Worm (Caenorhabditis elegans) whole organism, mixed stage, embryonic: Measurements from ENCODE around the gene sre-45.

Source experiments
- M03D4.4 ChIP-seq: sonication (generic microtip); optimal IDR thresholded peaks from 2 replicates; lab custom pipeline; 2017; ENCODE audit warnings: mild to moderate bottlenecking, missing genetic modification characterization, missing compliant biosample characterization
- bed-3 ChIP-seq: fragments of 200-800 bp; sonication (Bioruptor generic); optimal IDR thresholded peaks from 3 replicates; lab custom pipeline; 2018; ENCODE audit warnings: mild to moderate bottlenecking, missing genetic modification characterization, moderate library complexity, missing compliant biosample characterization
- blmp-1 ChIP-seq: fragments of 150-350 bp; optimal IDR thresholded peaks from 2 replicates; lab custom pipeline; 2014; ENCODE audit warnings: missing biosample characterization, missing genetic modification characterization
- ceh-39 ChIP-seq: fragments of 150-350 bp; optimal IDR thresholded peaks from 2 replicates; lab custom pipeline; 2014; ENCODE audit warnings: missing biosample characterization, missing genetic modification characterization
- ceh-43 ChIP-seq: fragments of 200-800 bp; sonication (Bioruptor generic); optimal IDR thresholded peaks from 2 replicates; lab custom pipeline; 2018; ENCODE audit warnings: mild to moderate bottlenecking, missing genetic modification characterization, moderate library complexity, missing compliant biosample characterization
- ceh-83 ChIP-seq: fragments of 200-800 bp; sonication (Bioruptor generic); optimal IDR thresholded peaks from 2 replicates; lab custom pipeline; 2018; ENCODE audit warnings: mild to moderate bottlenecking, missing genetic modification characterization, missing compliant biosample characterization
- ces-1 ChIP-seq: fragments of 150-350 bp; optimal IDR thresholded peaks from 2 replicates; lab custom pipeline; 2014; ENCODE audit warnings: missing biosample characterization, missing genetic modification reagents, missing genetic modification characterization
- cnd-1 ChIP-seq: fragments of 200-800 bp; sonication (Bioruptor generic); optimal IDR thresholded peaks from 2 replicates; lab custom pipeline; 2018; ENCODE audit warnings: mild to moderate bottlenecking, missing genetic modification characterization, missing compliant biosample characterization
- drap-1 ChIP-seq: fragments of 200-800 bp; sonication (Bioruptor generic); optimal IDR thresholded peaks from 3 replicates; lab custom pipeline; 2018; ENCODE audit warnings: mild to moderate bottlenecking, missing genetic modification characterization, missing compliant biosample characterization
- elt-1 ChIP-seq: sonication (generic microtip); optimal IDR thresholded peaks from 2 replicates; lab custom pipeline; 2017; ENCODE audit warnings: missing genetic modification characterization, mild to moderate bottlenecking, missing compliant biosample characterization, antibody characterized with exemption, moderate library complexity, borderline replicate concordance; ENCODE audit not compliant: insufficient read depth
- flh-1 ChIP-seq: fragments of 200-800 bp; sonication (Bioruptor generic); optimal IDR thresholded peaks from 2 replicates; lab custom pipeline; 2018; ENCODE audit warnings: mild to moderate bottlenecking, missing genetic modification characterization, moderate library complexity, missing compliant biosample characterization
- ham-2 ChIP-seq: fragments of 200-800 bp; sonication (Bioruptor generic); optimal IDR thresholded peaks from 2 replicates; lab custom pipeline; 2018; ENCODE audit warnings: mild to moderate bottlenecking, missing genetic modification characterization, missing compliant biosample characterization
- hlh-1 ChIP-seq: fragments of 150-350 bp; optimal IDR thresholded peaks from 2 replicates; lab custom pipeline; 2014; ENCODE audit warnings: missing biosample characterization, missing genetic modification reagents, missing genetic modification characterization
- lin-13 ChIP-seq: fragments of 150-350 bp; optimal IDR thresholded peaks from 2 replicates; lab custom pipeline; 2014; ENCODE audit warnings: missing biosample characterization, missing genetic modification characterization
- lin-32 ChIP-seq: fragments of 200-800 bp; sonication (Bioruptor generic); optimal IDR thresholded peaks from 2 replicates; lab custom pipeline; 2018; ENCODE audit warnings: mild to moderate bottlenecking, missing genetic modification characterization, missing compliant biosample characterization
- mep-1 ChIP-seq: fragments of 150-350 bp; optimal IDR thresholded peaks from 2 replicates; lab custom pipeline; 2017; ENCODE audit warnings: missing biosample characterization, missing genetic modification reagents, missing genetic modification characterization, inconsistent platforms
- mls-2 ChIP-seq: sonication (generic microtip); optimal IDR thresholded peaks from 2 replicates; lab custom pipeline; 2016; ENCODE audit warnings: mild to moderate bottlenecking, missing genetic modification characterization, moderate library complexity, missing compliant biosample characterization
- nhr-12 ChIP-seq: fragments of 150-350 bp; optimal IDR thresholded peaks from 2 replicates; lab custom pipeline; 2014; ENCODE audit warnings: missing biosample characterization, missing genetic modification characterization
- nhr-2 ChIP-seq: fragments of 150-350 bp; optimal IDR thresholded peaks from 2 replicates; lab custom pipeline; 2014; ENCODE audit warnings: missing biosample characterization, missing genetic modification characterization
- nhr-237 ChIP-seq: fragments of 150-350 bp; optimal IDR thresholded peaks from 2 replicates; lab custom pipeline; 2014; ENCODE audit warnings: missing biosample characterization, missing genetic modification characterization
- nhr-28 ChIP-seq: fragments of 150-350 bp; optimal IDR thresholded peaks from 2 replicates; lab custom pipeline; 2014; ENCODE audit warnings: missing biosample characterization, missing genetic modification characterization
- nhr-76 ChIP-seq: sonication (generic microtip); optimal IDR thresholded peaks from 2 replicates; lab custom pipeline; 2017; ENCODE audit warnings: missing biosample characterization, missing genetic modification characterization
- pha-4 ChIP-seq: fragments of 150-350 bp; optimal IDR thresholded peaks from 2 replicates; lab custom pipeline; 2018; ENCODE audit warnings: missing biosample characterization, missing genetic modification reagents, missing genetic modification characterization
- sem-2 ChIP-seq: fragments of 200-800 bp; sonication (Bioruptor generic); optimal IDR thresholded peaks from 2 replicates; lab custom pipeline; 2018; ENCODE audit warnings: mild to moderate bottlenecking, missing genetic modification characterization, missing compliant biosample characterization
- snpc-4 ChIP-seq: fragments of 150-350 bp; optimal IDR thresholded peaks from 2 replicates; lab custom pipeline; 2014; ENCODE audit warnings: missing biosample characterization, missing genetic modification characterization
- sptf-1 ChIP-seq: sonication (generic microtip); optimal IDR thresholded peaks from 2 replicates; lab custom pipeline; 2017; ENCODE audit warnings: mild to moderate bottlenecking, missing genetic modification characterization, moderate library complexity, missing compliant biosample characterization
- tbx-8 ChIP-seq: fragments of 200-800 bp; sonication (Bioruptor generic); optimal IDR thresholded peaks from 2 replicates; lab custom pipeline; 2018; ENCODE audit warnings: mild to moderate bottlenecking, missing genetic modification characterization, moderate library complexity, missing compliant biosample characterization
- unc-120 ChIP-seq: sonication (generic microtip); optimal IDR thresholded peaks from 2 replicates; lab custom pipeline; 2017; ENCODE audit warnings: missing genetic modification characterization, missing compliant biosample characterization; ENCODE audit not compliant: poor library complexity, severe bottlenecking
- unc-62 ChIP-seq: fragments of 150-350 bp; optimal IDR thresholded peaks from 2 replicates; lab custom pipeline; 2014; ENCODE audit warnings: missing biosample characterization, missing genetic modification reagents, missing genetic modification characterization
- zip-8 ChIP-seq: fragments of 150-350 bp; optimal IDR thresholded peaks from 2 replicates; lab custom pipeline; 2014; ENCODE audit warnings: missing biosample characterization, missing genetic modification characterization
- ztf-11 ChIP-seq: fragments of 150-350 bp; optimal IDR thresholded peaks from 2 replicates; lab custom pipeline; 2014; ENCODE audit warnings: missing biosample characterization, missing genetic modification characterization

Gene sre-45

ce11 chrII:13529131-13529530 lies 11.4 kb downstream of the sre-45 start:
- TF ChIP-seq ham-2 = no peak
- no peak for TF ChIP-seq nhr-12 (tag; lab: Kevin White, UChicago)
- no peak for TF ChIP-seq sptf-1
- TF ChIP-seq unc-120 = no peak
- no peak for TF ChIP-seq nhr-237 (tag; lab: Kevin White, UChicago)
- no peak for TF ChIP-seq flh-1
- TF ChIP-seq cnd-1 (tag; lab: Kevin White, UChicago) = no peak
- no peak for TF ChIP-seq nhr-2 (tag; lab: Kevin White, UChicago)
- TF ChIP-seq lin-13 (tag; lab: Kevin White, UChicago) = no peak
- TF ChIP-seq blmp-1 = no peak

- TF ChIP-seq ceh-83 (GFP tag; lab: Kevin White, UChicago) (no peak), lin-32 (GFP tag; lab: Kevin White, UChicago) (no peak), sptf-1 (no peak)
These were observed 13.0 kb downstream of the sre-45 start for ce11 chrII:13530657-13531056.

ce11 chrII:13531118-13531517 lies 13.4 kb downstream of the sre-45 start, which contains the start of gene snx-14:
snx-14 (minus strand) TSS chrII:13531218.
- TF ChIP-seq ceh-39 = no peak

ce11 chrII:13540956-13541355 lies 23.3 kb downstream of the sre-45 start, which contains the start of the genes noa-1 and Y48E1B.17:
noa-1 (minus strand) TSS chrII:13541056.
Y48E1B.17 (minus strand) TSS chrII:13541084.
- no peak for TF ChIP-seq nhr-28 (tag; lab: Kevin White, UChicago)
- TF ChIP-seq ceh-43 (GFP tag; lab: Kevin White, UChicago) = no peak
- no peak for TF ChIP-seq ces-1 (GFP tag; lab: Kevin White, UChicago)

- TF ChIP-seq drap-1 (GFP tag; lab: Kevin White, UChicago) (no peak), unc-120 (no peak), nhr-12 (tag; lab: Kevin White, UChicago) (no peak), pha-4 (tag; lab: Kevin White, UChicago) (no peak), nhr-237 (tag; lab: Kevin White, UChicago) (no peak), ztf-11 (tag; lab: Kevin White, UChicago) (no peak), M03D4.4 (tag; lab: Kevin White, UChicago) (no peak), cnd-1 (tag; lab: Kevin White, UChicago) (no peak), ceh-43 (GFP tag; lab: Kevin White, UChicago) (no peak), mls-2 (no peak), ceh-83 (GFP tag; lab: Kevin White, UChicago) (no peak), nhr-28 (tag; lab: Kevin White, UChicago) (no peak), sem-2 (GFP tag; lab: Kevin White, UChicago) (no peak), lin-32 (GFP tag; lab: Kevin White, UChicago) (no peak)
These were observed 25.3 kb downstream of the sre-45 start for ce11 chrII:13542991-13543390.

- no peak for TF ChIP-seq pha-4 (tag; lab: Kevin White, UChicago)
- TF ChIP-seq elt-1 (tag; lab: Kevin White, UChicago) = no peak
- TF ChIP-seq bed-3 (GFP tag; lab: Kevin White, UChicago) = no peak
- TF ChIP-seq tbx-8 = no peak
- no peak for TF ChIP-seq ceh-39
- TF ChIP-seq, all 35 proteins: peak for 0
These were observed 29.8 kb downstream of the sre-45 start, which contains the start of gene ddl-2 for ce11 chrII:13547545-13547944. ddl-2 (minus strand) TSS chrII:13547645.

ce11 chrII:13560553-13560952 lies 42.9 kb downstream of the sre-45 start:
- no peak for TF ChIP-seq ces-1 (GFP tag; lab: Kevin White, UChicago)
- no peak for TF ChIP-seq drap-1 (GFP tag; lab: Kevin White, UChicago)
- no peak for TF ChIP-seq zip-8 (tag; lab: Kevin White, UChicago)
- no peak for TF ChIP-seq pha-4 (tag; lab: Kevin White, UChicago)
- TF ChIP-seq hlh-1 (tag; lab: Kevin White, UChicago) = no peak
- TF ChIP-seq nhr-76 (tag; lab: Kevin White, UChicago) = no peak
- no peak for TF ChIP-seq flh-1
- TF ChIP-seq snpc-4 (tag; lab: Kevin White, UChicago) = no peak
- TF ChIP-seq nhr-2 (tag; lab: Kevin White, UChicago) = no peak
- TF ChIP-seq unc-62 (GFP tag; lab: Kevin White, UChicago) = no peak
- TF ChIP-seq mep-1 (tag; lab: Kevin White, UChicago) = no peak
- no peak for TF ChIP-seq nhr-28 (tag; lab: Kevin White, UChicago)
- TF ChIP-seq tbx-8 = no peak
- no peak for TF ChIP-seq sem-2 (GFP tag; lab: Kevin White, UChicago)
- no peak for TF ChIP-seq nhr-12 (tag; lab: Kevin White, UChicago)
- no peak for TF ChIP-seq bed-3 (GFP tag; lab: Kevin White, UChicago)
